Worm (Caenorhabditis elegans) whole organism, L1 larva: ENCODE measurements around the gene ptr-9.

Experiments
- C16A3.4 ChIP-seq: fragments of 150-350 bp; optimal IDR thresholded peaks from 2 replicates; lab custom pipeline; 2014; ENCODE audit warnings: missing biosample characterization, missing genetic modification characterization
- C34B4.2 ChIP-seq: sonication (generic microtip); optimal IDR thresholded peaks from 2 replicates; lab custom pipeline; 2017; ENCODE audit warnings: mild to moderate bottlenecking, missing genetic modification characterization, missing compliant biosample characterization
- blmp-1 ChIP-seq: fragments of 150-350 bp; optimal IDR thresholded peaks from 2 replicates; lab custom pipeline; 2014; ENCODE audit warnings: missing biosample characterization, missing genetic modification characterization
- dsc-1 ChIP-seq: sonication (generic microtip); optimal IDR thresholded peaks from 2 replicates; lab custom pipeline; 2016; ENCODE audit warnings: mild to moderate bottlenecking, missing genetic modification characterization, missing compliant biosample characterization
- efl-1 ChIP-seq, 4 experiments: fragments of 150-350 bp; optimal IDR thresholded peaks in 3 of 4; peaks in 1 of 4; 1 replicate in 1 of 4; 2 replicates in 3 of 4; lab custom pipeline; 2014; ENCODE audit warnings: missing biosample characterization in 2 of 4, missing genetic modification characterization in 2 of 4, missing genetic modification reagents in 2 of 4
- efl-3 ChIP-seq: fragments of 200-800 bp; sonication (Bioruptor generic); optimal IDR thresholded peaks from 2 replicates; lab custom pipeline; 2018; ENCODE audit warnings: mild to moderate bottlenecking, missing genetic modification characterization, missing compliant biosample characterization
- egl-27 ChIP-seq, 2 experiments: fragments of 150-350 bp in 1 of 2; sonication (generic microtip); optimal IDR thresholded peaks; 3 replicates each; lab custom pipeline; 2017 to 2018; ENCODE audit warnings: missing biosample characterization in 2 of 2, missing genetic modification characterization in 2 of 2, missing genetic modification reagents in 2 of 2
- elt-3 ChIP-seq, 6 experiments: fragments of 150-350 bp in 1 of 6; sonication (generic microtip); optimal IDR thresholded peaks; 2 replicates each; lab custom pipeline; 2017 to 2018; ENCODE audit warnings: missing biosample characterization in 6 of 6, missing genetic modification characterization in 6 of 6, inconsistent platforms in 1 of 6
- ets-5 ChIP-seq: fragments of 200-800 bp; sonication (Bioruptor generic); IDR thresholded peaks from 2 replicates; pipeline ENCODE4 v1.3.6; 2022; ENCODE audit warnings: missing genetic modification characterization, missing compliant biosample characterization
- fkh-10 ChIP-seq: sonication (generic microtip); optimal IDR thresholded peaks from 2 replicates; lab custom pipeline; 2017; ENCODE audit warnings: missing biosample characterization, missing genetic modification reagents, missing genetic modification characterization
- fkh-4 ChIP-seq: sonication (generic microtip); optimal IDR thresholded peaks from 2 replicates; lab custom pipeline; 2016; ENCODE audit warnings: missing compliant biosample characterization, missing genetic modification characterization, borderline replicate concordance
- grh-1 ChIP-seq: fragments of 200-800 bp; sonication (Bioruptor generic); IDR thresholded peaks from 2 replicates; pipeline ENCODE4 v1.3.6; 2022; ENCODE audit warnings: missing genetic modification reagents, missing genetic modification characterization, missing compliant biosample characterization
- lin-14 ChIP-seq: fragments of 200-800 bp; sonication (Bioruptor generic); optimal IDR thresholded peaks from 2 replicates; lab custom pipeline; 2018; ENCODE audit warnings: mild to moderate bottlenecking, missing genetic modification characterization, moderate library complexity, missing compliant biosample characterization
- lin-35 ChIP-seq, 2 experiments: fragments of 150-350 bp; optimal IDR thresholded peaks; 2 replicates each; lab custom pipeline; 2014; ENCODE audit warnings: missing biosample characterization in 2 of 2, missing genetic modification characterization in 2 of 2, missing genetic modification reagents in 2 of 2
- lir-3 ChIP-seq: sonication (generic microtip); optimal IDR thresholded peaks from 2 replicates; lab custom pipeline; 2016; ENCODE audit warnings: mild to moderate bottlenecking, missing genetic modification characterization, moderate library complexity, missing compliant biosample characterization; ENCODE audit not compliant: poor library complexity
- lsy-2 ChIP-seq, 2 experiments: fragments of 150-350 bp; optimal IDR thresholded peaks; 2 replicates each; lab custom pipeline; 2014; ENCODE audit warnings: missing biosample characterization in 2 of 2, missing genetic modification characterization in 2 of 2
- mab-9 ChIP-seq: fragments of 200-800 bp; sonication (Bioruptor generic); IDR thresholded peaks from 2 replicates; pipeline ENCODE4 v1.3.6; 2022; ENCODE audit warnings: missing genetic modification reagents, missing genetic modification characterization, missing compliant biosample characterization
- mdl-1 ChIP-seq, 2 experiments: fragments of 150-350 bp; optimal IDR thresholded peaks; 2 replicates each; lab custom pipeline; 2014 to 2017; ENCODE audit warnings: missing biosample characterization in 2 of 2, missing genetic modification characterization in 2 of 2, inconsistent platforms in 1 of 2
- nhr-12 ChIP-seq: sonication (generic microtip); optimal IDR thresholded peaks from 2 replicates; lab custom pipeline; 2017; ENCODE audit warnings: missing biosample characterization, missing genetic modification characterization
- nhr-19 ChIP-seq: fragments of 200-800 bp; sonication (Bioruptor generic); conservative IDR thresholded peaks from 2 replicates; pipeline ENCODE4 v1.3.6; 2022; ENCODE audit warnings: missing genetic modification characterization, missing compliant biosample characterization
- nhr-47 ChIP-seq: sonication (generic microtip); optimal IDR thresholded peaks from 2 replicates; lab custom pipeline; 2016; ENCODE audit warnings: mild to moderate bottlenecking, missing genetic modification characterization, moderate library complexity, missing compliant biosample characterization
- nhr-77 ChIP-seq: fragments of 150-350 bp; optimal IDR thresholded peaks from 2 replicates; lab custom pipeline; 2014; ENCODE audit warnings: missing biosample characterization, missing genetic modification characterization
- nhr-85 ChIP-seq: sonication (generic microtip); peaks from one replicate; lab custom pipeline; 2016; ENCODE audit warnings: missing genetic modification characterization, inconsistent platforms, missing compliant biosample characterization
- nhr-90 ChIP-seq: sonication (generic microtip); optimal IDR thresholded peaks from 2 replicates; lab custom pipeline; 2016; ENCODE audit warnings: mild to moderate bottlenecking, missing genetic modification characterization, missing compliant biosample characterization; ENCODE audit not compliant: poor library complexity
- pag-3 ChIP-seq: sonication (generic microtip); optimal IDR thresholded peaks from 2 replicates; lab custom pipeline; 2017; ENCODE audit warnings: missing genetic modification characterization, mild to moderate bottlenecking, missing compliant biosample characterization, antibody characterized with exemption, borderline replicate concordance; ENCODE audit not compliant: insufficient read depth
- rnt-1 ChIP-seq: sonication (generic microtip); optimal IDR thresholded peaks from 2 replicates; lab custom pipeline; 2016; ENCODE audit warnings: mild to moderate bottlenecking, missing genetic modification characterization, moderate library complexity, missing compliant biosample characterization
- swsn-7 ChIP-seq: sonication (generic microtip); optimal IDR thresholded peaks from 2 replicates; lab custom pipeline; 2016; ENCODE audit warnings: missing genetic modification characterization, missing compliant biosample characterization
- tbx-2 ChIP-seq: sonication (generic microtip); optimal IDR thresholded peaks from 2 replicates; lab custom pipeline; 2016; ENCODE audit warnings: missing genetic modification characterization, missing compliant biosample characterization
- unc-130 ChIP-seq: fragments of 150-350 bp; optimal IDR thresholded peaks from 2 replicates; lab custom pipeline; 2017; ENCODE audit warnings: missing biosample characterization, missing genetic modification characterization, inconsistent platforms
- xbp-1 ChIP-seq: sonication (generic microtip); optimal IDR thresholded peaks from 2 replicates; lab custom pipeline; 2016; ENCODE audit warnings: missing genetic modification characterization, missing compliant biosample characterization
- ztf-11 ChIP-seq, 2 experiments: sonication (generic microtip); optimal IDR thresholded peaks; 2 replicates each; lab custom pipeline; 2016 to 2017; ENCODE audit warnings: missing genetic modification characterization in 2 of 2, missing biosample characterization in 1 of 2, missing compliant biosample characterization in 1 of 2

Gene ptr-9

DNA sequence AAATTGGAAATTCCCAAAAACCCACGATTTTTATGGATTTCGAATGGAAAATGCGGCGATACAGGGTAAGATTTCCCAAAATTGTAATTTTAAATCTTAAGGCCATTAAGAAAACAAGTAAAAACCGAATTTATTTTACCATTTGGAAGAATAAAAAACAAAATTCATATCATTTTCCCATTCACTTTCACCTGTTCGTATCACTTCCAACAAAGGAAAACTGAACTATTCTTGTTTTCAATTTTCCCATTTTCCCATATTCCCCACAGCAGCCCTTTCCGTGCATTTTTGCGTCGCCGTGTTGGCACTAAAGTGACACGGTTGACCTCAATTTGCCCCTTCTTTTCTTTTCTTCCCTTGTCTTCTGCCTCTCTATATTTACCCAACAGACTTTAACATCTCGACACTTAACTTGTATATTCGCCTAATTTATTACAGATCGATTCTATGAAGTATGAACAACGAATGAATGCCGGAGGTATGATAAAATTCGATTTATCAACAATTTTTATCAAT lies 35.6 kb downstream of the ptr-9 start, which contains the start of gene sec-16A.1 (continued):
- no peak for TF ChIP-seq ets-5 (GFP tag; lab: Robert Waterston, UW)
- no peak for TF ChIP-seq mab-9
- TF ChIP-seq C34B4.2 (tag; lab: Kevin White, UChicago): no peak

DNA sequence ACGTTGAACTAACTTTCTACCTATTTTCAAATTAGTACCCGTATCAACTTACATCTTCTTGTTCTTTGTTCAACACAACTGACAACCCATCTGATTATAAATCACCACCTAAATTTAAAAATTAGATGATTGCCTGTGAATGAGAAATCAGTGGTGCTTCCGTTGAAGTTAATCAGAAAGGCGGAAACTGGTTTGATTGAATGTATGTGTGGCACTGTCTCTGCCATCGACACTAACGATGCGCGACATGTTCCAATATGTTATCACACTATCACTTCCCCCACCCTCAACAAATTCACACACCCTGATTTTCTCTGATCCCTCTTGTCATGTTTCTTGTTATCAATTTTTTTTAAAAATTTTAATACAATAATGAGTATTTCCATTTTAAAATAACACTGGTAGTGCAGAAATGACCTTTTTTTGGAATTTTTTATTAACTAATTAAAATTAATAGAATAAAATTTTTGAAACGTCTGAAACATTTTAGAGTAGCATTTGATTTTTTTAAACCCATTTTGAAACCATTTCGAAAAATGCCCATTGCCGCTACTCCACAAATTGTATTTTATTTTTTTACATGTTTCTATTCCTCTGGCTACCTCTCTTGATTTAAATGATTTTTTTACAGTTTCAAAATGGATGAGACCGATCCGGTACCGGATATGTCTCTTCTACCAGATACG lies 42.4 kb downstream of the ptr-9 start, which contains the start of gene ced-11:
Gene ced-11, plus strand, starts transcription at position 636 of the 686 bp plus-strand sequence.
- TF ChIP-seq efl-3 (GFP tag; lab: Kevin White, UChicago) (no peak), nhr-90 (tag; lab: Kevin White, UChicago) (peak; percentile 5), unc-130 (tag; lab: Kevin White, UChicago) (peak; percentile 37), dsc-1 (tag; lab: Kevin White, UChicago) (no peak), xbp-1 (no peak), nhr-85 (tag; lab: Kevin White, UChicago) (peak; percentile 49), lin-35 (GFP tag; optimal IDR thresholded peaks at IDR 0.05; lab: Kevin White, UChicago) (peak in 1 of 2 experiments; percentile 20), pag-3 (tag; lab: Kevin White, UChicago) (peak; percentile 90), blmp-1 (tag; lab: Kevin White, UChicago) (peak; percentile 23), lir-3 (tag; lab: Kevin White, UChicago) (no peak), grh-1 (peak; percentile 66), lin-14 (GFP tag; lab: Kevin White, UChicago) (peak; percentile 71), efl-1 (optimal IDR thresholded peaks at IDR 0.05; lab: Kevin White, UChicago) (no peak), efl-1 (GFP tag; optimal IDR thresholded peaks at IDR 0.05 in 1 of 2; lab: Kevin White, UChicago) (no peak), elt-3 (tag; optimal IDR thresholded peaks at IDR 0.05; lab: Kevin White, UChicago) (peak in 5 of 6 experiments; percentile 25 to 81 (median 66)), tbx-2 (tag; lab: Kevin White, UChicago) (peak; percentile 49)

DNA sequence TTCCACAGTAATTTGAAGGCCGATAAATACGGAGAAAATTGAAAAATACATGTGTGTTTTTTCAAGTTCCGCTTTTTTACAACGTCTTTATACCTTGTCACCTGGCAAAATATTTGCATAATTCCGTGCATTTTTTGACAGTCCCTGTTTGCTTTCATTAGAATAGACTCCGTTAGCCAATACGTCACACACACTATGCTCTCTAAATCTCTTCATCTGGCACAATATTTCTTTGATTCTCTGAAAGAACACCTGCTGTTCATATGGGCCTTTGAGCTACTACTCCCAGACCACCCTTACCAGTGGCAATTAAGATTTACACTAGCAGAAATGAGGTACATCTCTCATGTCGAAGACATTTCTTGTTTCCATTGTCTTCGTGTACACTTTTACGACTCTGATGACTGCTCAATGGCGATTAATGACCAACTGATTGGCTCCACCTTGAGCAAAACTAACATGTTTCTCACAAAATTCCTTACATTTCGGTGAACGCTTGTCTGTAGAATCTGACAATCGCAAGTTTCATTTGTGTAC lies 43.1 kb downstream of the ptr-9 start, which contains the start of gene grl-11:
Gene grl-11, minus strand, starts transcription at position 51 of the 537 bp plus-strand sequence.
- TF ChIP-seq rnt-1 (tag; lab: Kevin White, UChicago): peak; percentile 36
- TF ChIP-seq lsy-2 (tag; optimal IDR thresholded peaks at IDR 0.05; lab: Kevin White, UChicago): no peak

DNA sequence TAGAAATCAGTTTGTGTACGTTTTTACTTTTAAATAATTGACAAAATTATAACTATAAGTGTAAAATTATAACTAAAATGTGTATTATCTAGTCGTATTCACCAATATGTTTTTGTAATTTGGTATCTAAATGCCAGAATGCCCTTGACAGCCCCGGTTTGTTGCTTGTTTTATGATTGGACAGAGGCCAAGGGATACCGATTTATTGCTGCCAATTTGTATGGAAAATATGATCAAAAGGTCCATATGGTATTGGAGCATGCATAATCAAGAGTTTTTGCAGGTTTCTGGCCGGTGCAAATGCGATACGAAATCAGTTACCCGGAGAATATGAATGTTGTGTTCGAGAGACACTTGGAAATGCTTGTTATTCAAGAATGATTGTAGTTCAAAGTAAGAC lies 45.7 kb downstream of the ptr-9 start:
- TF ChIP-seq nhr-12: no peak
- no peak for TF ChIP-seq nhr-47 (tag; lab: Kevin White, UChicago)
- TF ChIP-seq swsn-7 (tag; lab: Kevin White, UChicago): no peak
- no peak for TF ChIP-seq elt-3 (tag; optimal IDR thresholded peaks at IDR 0.05; lab: Kevin White, UChicago)
- TF ChIP-seq fkh-4 (tag; lab: Kevin White, UChicago): no peak
- TF ChIP-seq egl-27 (tag; optimal IDR thresholded peaks at IDR 0.05; lab: Kevin White, UChicago): no peak
- no peak for TF ChIP-seq mdl-1 (tag; optimal IDR thresholded peaks at IDR 0.05; lab: Kevin White, UChicago)
- TF ChIP-seq C16A3.4 (tag; lab: Kevin White, UChicago): no peak
- no peak for TF ChIP-seq nhr-19
- TF ChIP-seq efl-3 (GFP tag; lab: Kevin White, UChicago): no peak
- no peak for TF ChIP-seq nhr-77
- no peak for TF ChIP-seq C34B4.2 (tag; lab: Kevin White, UChicago)
- no peak for TF ChIP-seq ztf-11 (tag; optimal IDR thresholded peaks at IDR 0.05; lab: Kevin White, UChicago)
- TF ChIP-seq fkh-10: no peak
